Fruit fly (Drosophila melanogaster) whole organism, embryonic: Measurements from ENCODE around the gene pav.

ENCODE experiments used
- Adf1 ChIP-seq: fragments of 200-800 bp; sonication (Bioruptor generic); IDR thresholded peaks from 2 replicates; pipeline ENCODE4 v1.3.6; 2022; ENCODE audit warnings: missing biosample characterization, missing genetic modification characterization
- CG11504 ChIP-seq: fragments of 200-800 bp; sonication (Bioruptor generic); optimal IDR thresholded peaks from 3 replicates; lab custom pipeline; 2019; ENCODE audit warnings: missing biosample characterization, mild to moderate bottlenecking, missing genetic modification characterization, moderate library complexity
- CG11723 ChIP-seq: fragments of 200-800 bp; sonication (Bioruptor generic); optimal IDR thresholded peaks from 2 replicates; lab custom pipeline; 2017; ENCODE audit warnings: missing biosample characterization, mild to moderate bottlenecking, missing genetic modification characterization
- CG12942 ChIP-seq: fragments of 200-800 bp; sonication (Bioruptor generic); optimal IDR thresholded peaks from 3 replicates; lab custom pipeline; 2016; ENCODE audit warnings: missing biosample characterization, missing genetic modification characterization
- CG1602 ChIP-seq: fragments of 200-800 bp; sonication (Bioruptor generic); optimal IDR thresholded peaks from 3 replicates; lab custom pipeline; 2016; ENCODE audit warnings: missing biosample characterization, missing genetic modification characterization
- CG16813 ChIP-seq: fragments of 200-800 bp; sonication (Bioruptor generic); IDR thresholded peaks from 3 replicates; pipeline ENCODE4 v1.3.6; 2022; ENCODE audit warnings: missing biosample characterization, missing genetic modification characterization; ENCODE audit not compliant: partially characterized antibody
- CG17802 ChIP-seq: fragments of 200-800 bp; sonication (Bioruptor generic); optimal IDR thresholded peaks from 2 replicates; lab custom pipeline; 2018; ENCODE audit warnings: missing biosample characterization, mild to moderate bottlenecking, missing genetic modification characterization, moderate library complexity
- CG1792 ChIP-seq: fragments of 200-800 bp; sonication (Bioruptor generic); optimal IDR thresholded peaks from 2 replicates; lab custom pipeline; 2016; ENCODE audit warnings: missing biosample characterization, missing genetic modification characterization
- CG2116 ChIP-seq: fragments of 200-800 bp; sonication (Bioruptor generic); optimal IDR thresholded peaks from 3 replicates; lab custom pipeline; 2018; ENCODE audit warnings: missing biosample characterization, mild to moderate bottlenecking, missing genetic modification characterization
- CG33557 ChIP-seq: fragments of 200-800 bp; sonication (Bioruptor generic); optimal IDR thresholded peaks from 2 replicates; lab custom pipeline; 2019; ENCODE audit warnings: missing biosample characterization, mild to moderate bottlenecking, missing genetic modification characterization, moderate library complexity
- CG3407 ChIP-seq: fragments of 200-800 bp; sonication (Bioruptor generic); optimal IDR thresholded peaks from 2 replicates; lab custom pipeline; 2018; ENCODE audit warnings: missing biosample characterization, mild to moderate bottlenecking, missing genetic modification characterization
- CG6683 ChIP-seq: fragments of 200-800 bp; sonication (Bioruptor generic); optimal IDR thresholded peaks from 2 replicates; lab custom pipeline; 2017; ENCODE audit warnings: missing biosample characterization, mild to moderate bottlenecking, missing genetic modification characterization, missing genetic modification reagents
- CG6689 ChIP-seq: fragments of 200-800 bp; sonication (Bioruptor generic); IDR thresholded peaks from 2 replicates; pipeline ENCODE4 v1.3.6; 2022; ENCODE audit warnings: missing biosample characterization, missing genetic modification characterization
- CG6813 ChIP-seq: fragments of 200-800 bp; sonication (Bioruptor generic); optimal IDR thresholded peaks from 2 replicates; lab custom pipeline; 2017; ENCODE audit warnings: missing biosample characterization, missing genetic modification characterization, mild to moderate bottlenecking, moderate library complexity, missing genetic modification reagents
- CG7963 ChIP-seq: fragments of 200-800 bp; sonication (Bioruptor generic); IDR thresholded peaks from 3 replicates; pipeline ENCODE4 v1.3.6; 2022; ENCODE audit warnings: missing biosample characterization, missing genetic modification characterization; ENCODE audit not compliant: partially characterized antibody
- CG8290 ChIP-seq, 3 experiments: fragments of 200-800 bp; sonication (Bioruptor generic); optimal IDR thresholded peaks; 2 replicates each; lab custom pipeline; 2016 to 2019; ENCODE audit warnings: missing biosample characterization in 3 of 3, missing genetic modification characterization in 3 of 3, mild to moderate bottlenecking in 2 of 3, moderate library complexity in 1 of 3
- CG9932 ChIP-seq: fragments of 200-800 bp; sonication (Bioruptor generic); IDR thresholded peaks from 2 replicates; pipeline ENCODE4 v1.3.6; 2022; ENCODE audit warnings: missing biosample characterization, missing genetic modification characterization
- CoRest ChIP-seq: fragments of 200-800 bp; sonication (Bioruptor generic); optimal IDR thresholded peaks from 3 replicates; lab custom pipeline; 2018; ENCODE audit warnings: missing biosample characterization, mild to moderate bottlenecking, missing genetic modification characterization, moderate library complexity
- Fer2 ChIP-seq: fragments of 200-800 bp; sonication (Bioruptor generic); optimal IDR thresholded peaks from 2 replicates; lab custom pipeline; 2018; ENCODE audit warnings: missing biosample characterization, mild to moderate bottlenecking, missing genetic modification characterization, moderate library complexity
- GATAe ChIP-seq: fragments of 200-800 bp; sonication (Bioruptor generic); conservative IDR thresholded peaks from 2 replicates; pipeline ENCODE4 v1.3.6; 2022; ENCODE audit warnings: missing biosample characterization, missing genetic modification characterization
- H2.0 ChIP-seq: fragments of 200-800 bp; sonication (Bioruptor generic); IDR thresholded peaks from 2 replicates; pipeline ENCODE4 v1.3.6; 2022; ENCODE audit warnings: missing biosample characterization, missing genetic modification characterization
- MTF-1 ChIP-seq: fragments of 200-800 bp; sonication (Bioruptor generic); optimal IDR thresholded peaks from 2 replicates; lab custom pipeline; 2018; ENCODE audit warnings: missing biosample characterization, mild to moderate bottlenecking, missing genetic modification characterization, borderline replicate concordance
- Med ChIP-seq: fragments of 200-800 bp; sonication (Bioruptor generic); peaks from one replicate; lab custom pipeline; 2016; ENCODE audit warnings: missing biosample characterization, missing genetic modification characterization, mild to moderate bottlenecking, inconsistent platforms, moderate library complexity
- Mrtf ChIP-seq: fragments of 200-800 bp; sonication (Bioruptor generic); IDR thresholded peaks from 3 replicates; pipeline ENCODE4 v1.3.6; 2022; ENCODE audit warnings: missing biosample characterization, missing genetic modification characterization
- Nf-YC ChIP-seq: fragments of 200-800 bp; optimal IDR thresholded peaks from 3 replicates; lab custom pipeline; 2019; ENCODE audit warnings: missing biosample characterization, mild to moderate bottlenecking, missing genetic modification characterization, moderate library complexity
- NfI ChIP-seq: fragments of 200-800 bp; sonication (Bioruptor generic); optimal IDR thresholded peaks from 3 replicates; lab custom pipeline; 2018; ENCODE audit warnings: missing biosample characterization, mild to moderate bottlenecking, missing genetic modification characterization, moderate library complexity
- Sox100B ChIP-seq: fragments of 200-800 bp; sonication (Bioruptor generic); optimal IDR thresholded peaks from 3 replicates; lab custom pipeline; 2018; ENCODE audit warnings: missing biosample characterization, mild to moderate bottlenecking, missing genetic modification characterization
- bcd ChIP-seq: fragments of 200-800 bp; sonication (Bioruptor generic); optimal IDR thresholded peaks from 2 replicates; lab custom pipeline; 2017; ENCODE audit warnings: missing biosample characterization, mild to moderate bottlenecking, missing genetic modification characterization
- bigmax ChIP-seq: fragments of 200-800 bp; sonication (Bioruptor generic); optimal IDR thresholded peaks from 2 replicates; lab custom pipeline; 2018; ENCODE audit warnings: missing biosample characterization, mild to moderate bottlenecking, missing genetic modification characterization
- cad ChIP-seq: fragments of >200 bp; optimal IDR thresholded peaks from 2 replicates; lab custom pipeline; 2017; ENCODE audit warnings: missing biosample characterization, missing genetic modification characterization
- cas ChIP-seq: fragments of 200-800 bp; sonication (Bioruptor generic); IDR thresholded peaks from 2 replicates; pipeline ENCODE4 v1.3.6; 2022; ENCODE audit warnings: missing biosample characterization, missing genetic modification characterization
- caup ChIP-seq: fragments of 200-800 bp; sonication (Bioruptor generic); optimal IDR thresholded peaks from 3 replicates; lab custom pipeline; 2017; ENCODE audit warnings: missing biosample characterization, mild to moderate bottlenecking, missing genetic modification characterization, moderate library complexity; ENCODE audit not compliant: severe bottlenecking
- da ChIP-seq: fragments of 200-800 bp; sonication (Bioruptor generic); optimal IDR thresholded peaks from 2 replicates; lab custom pipeline; 2016; ENCODE audit warnings: missing biosample characterization, missing genetic modification characterization
- danr ChIP-seq: fragments of 200-800 bp; sonication (Bioruptor generic); IDR thresholded peaks from 2 replicates; pipeline ENCODE4 v1.3.6; 2022; ENCODE audit warnings: missing biosample characterization, missing genetic modification characterization
- fd102C ChIP-seq: fragments of 200-800 bp; sonication (Bioruptor generic); optimal IDR thresholded peaks from 2 replicates; lab custom pipeline; 2018; ENCODE audit warnings: missing biosample characterization, mild to moderate bottlenecking, missing genetic modification characterization, moderate library complexity
- grau ChIP-seq: fragments of 200-800 bp; optimal IDR thresholded peaks from 3 replicates; lab custom pipeline; 2019; ENCODE audit warnings: missing biosample characterization, mild to moderate bottlenecking, missing genetic modification characterization, moderate library complexity
- h ChIP-seq: fragments of >200 bp; optimal IDR thresholded peaks from 2 replicates; lab custom pipeline; 2017
- lola ChIP-seq, 3 experiments: fragments of >200 bp in 2 of 3; fragments of 200-800 bp in 1 of 3; sonication (Bioruptor generic) in 1 of 3; optimal IDR thresholded peaks; 2 replicates each; lab custom pipeline; 2017 to 2019; ENCODE audit warnings: missing biosample characterization in 3 of 3, missing genetic modification characterization in 3 of 3, mild to moderate bottlenecking in 1 of 3, moderate library complexity in 1 of 3
- mam ChIP-seq: fragments of 200-800 bp; sonication (Bioruptor generic); optimal IDR thresholded peaks from 3 replicates; lab custom pipeline; 2016; ENCODE audit warnings: missing biosample characterization, missing genetic modification characterization
- nau ChIP-seq: fragments of 200-800 bp; sonication (Bioruptor generic); optimal IDR thresholded peaks from 3 replicates; lab custom pipeline; 2017; ENCODE audit warnings: missing biosample characterization, mild to moderate bottlenecking, missing genetic modification characterization, missing genetic modification reagents
- nerfin-1 ChIP-seq: fragments of 200-800 bp; sonication (Bioruptor generic); optimal IDR thresholded peaks from 3 replicates; lab custom pipeline; 2019; ENCODE audit warnings: missing biosample characterization, mild to moderate bottlenecking, missing genetic modification characterization, moderate library complexity
- oc ChIP-seq: fragments of 200-800 bp; sonication (Bioruptor generic); optimal IDR thresholded peaks from 2 replicates; lab custom pipeline; 2018; ENCODE audit warnings: missing biosample characterization, mild to moderate bottlenecking, missing genetic modification characterization, moderate library complexity
- ro ChIP-seq: fragments of 200-800 bp; sonication (Bioruptor generic); IDR thresholded peaks from 2 replicates; pipeline ENCODE4 v1.3.6; 2022; ENCODE audit warnings: missing biosample characterization, missing genetic modification characterization
- schlank ChIP-seq: fragments of 200-800 bp; sonication (Bioruptor generic); optimal IDR thresholded peaks from 2 replicates; lab custom pipeline; 2018; ENCODE audit warnings: missing biosample characterization, mild to moderate bottlenecking, missing genetic modification characterization
- sd ChIP-seq: fragments of 200-800 bp; sonication (Bioruptor generic); optimal IDR thresholded peaks from 3 replicates; lab custom pipeline; 2018; ENCODE audit warnings: missing biosample characterization, mild to moderate bottlenecking, missing genetic modification characterization, moderate library complexity
- so ChIP-seq: fragments of 200-800 bp; sonication (Bioruptor generic); IDR thresholded peaks from 3 replicates; pipeline ENCODE4 v1.3.6; 2022; ENCODE audit warnings: missing biosample characterization, missing genetic modification characterization
- tgo ChIP-seq: fragments of 200-800 bp; sonication (Bioruptor generic); IDR thresholded peaks from 3 replicates; pipeline ENCODE4 v1.3.6; 2022; ENCODE audit warnings: missing biosample characterization, missing genetic modification characterization
- wek ChIP-seq: fragments of 200-800 bp; sonication (Bioruptor generic); optimal IDR thresholded peaks from 3 replicates; lab custom pipeline; 2018; ENCODE audit warnings: missing biosample characterization, mild to moderate bottlenecking, missing genetic modification characterization, moderate library complexity
- wor ChIP-seq: fragments of 200-800 bp; sonication (Bioruptor generic); IDR thresholded peaks from 2 replicates; pipeline ENCODE4 v1.3.6; 2022; ENCODE audit warnings: missing biosample characterization, missing genetic modification characterization

pav gene

DNA sequence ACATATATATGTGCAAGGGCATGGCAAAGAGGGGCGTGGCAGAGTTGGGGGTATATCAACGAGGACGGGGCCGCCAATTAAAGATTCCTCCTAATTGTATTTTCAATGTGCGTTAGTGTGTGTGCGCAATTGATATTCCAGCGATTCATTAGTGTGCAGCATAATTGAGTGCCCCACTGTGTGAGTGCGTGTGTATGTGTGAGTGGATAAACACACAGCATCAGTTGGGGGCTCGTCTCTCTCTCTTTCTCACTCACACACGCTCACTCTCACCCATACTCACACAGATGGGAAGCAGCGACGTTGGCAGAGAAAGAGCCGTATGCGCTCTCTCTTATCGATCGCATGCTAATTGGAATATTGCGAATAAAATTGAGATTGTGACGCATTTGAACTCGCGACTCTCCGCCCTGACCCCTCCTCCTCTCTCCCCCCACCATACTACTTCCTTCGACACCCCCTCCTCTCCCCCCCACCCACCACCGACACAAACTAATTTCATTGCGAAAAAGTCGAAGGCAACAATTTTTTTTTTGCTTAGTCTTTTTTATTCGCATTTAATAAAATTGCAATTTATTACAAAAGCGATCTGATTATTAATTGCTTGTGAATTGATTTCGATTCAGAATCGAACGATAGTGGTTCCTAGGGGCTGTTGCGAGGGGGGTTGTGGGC, 8.8 kb upstream of the pav start (continued):
- no peak for TF ChIP-seq CG1792 (GFP tag; lab: Kevin White, UChicago)
- no peak for TF ChIP-seq tgo
- no peak for TF ChIP-seq oc
- TF ChIP-seq Nf-YC (tag; lab: Kevin White, UChicago) = peak; percentile 45
- peak; percentile 58 for TF ChIP-seq Adf1
- TF ChIP-seq CoRest = no peak
- no peak for TF ChIP-seq schlank (tag; lab: Kevin White, UChicago)
- no peak for TF ChIP-seq h (lab: Kevin White, UChicago)
- no peak for TF ChIP-seq bigmax (GFP tag; lab: Kevin White, UChicago)
- no peak for TF ChIP-seq caup
- no peak for TF ChIP-seq H2.0
- TF ChIP-seq CG3407 (GFP tag; lab: Kevin White, UChicago) = no peak
- no peak for TF ChIP-seq fd102C (GFP tag; lab: Kevin White, UChicago)
- TF ChIP-seq nau (GFP tag; lab: Kevin White, UChicago) = no peak
- no peak for TF ChIP-seq da
- no peak for TF ChIP-seq cad
- no peak for TF ChIP-seq CG17802 (tag; lab: Kevin White, UChicago)
- TF ChIP-seq CG6813 (GFP tag; lab: Kevin White, UChicago) = no peak
- TF ChIP-seq MTF-1 (GFP tag; lab: Kevin White, UChicago) = no peak
- no peak for TF ChIP-seq CG11723 (GFP tag; lab: Kevin White, UChicago)
- no peak for TF ChIP-seq ro
- 0 out of 3 replicates have a peak, but pooled peaks have one; percentile 18 for TF ChIP-seq CG7963 (GFP tag; lab: Robert Waterston, UW)
- no peak for TF ChIP-seq nerfin-1 (tag; lab: Kevin White, UChicago)
- TF ChIP-seq grau (tag; lab: Kevin White, UChicago) = no peak
- peak; percentile 54 for TF ChIP-seq Med (GFP tag; lab: Kevin White, UChicago)
- TF ChIP-seq CG16813 (GFP tag; lab: Robert Waterston, UW) = no peak
- no peak for TF ChIP-seq wek (GFP tag; lab: Kevin White, UChicago)
- TF ChIP-seq lola (GFP tag; optimal IDR thresholded peaks at IDR 0.05; lab: Kevin White, UChicago) = no peak
- TF ChIP-seq sd (tag; lab: Kevin White, UChicago) = no peak
- no peak for TF ChIP-seq CG9932 (GFP tag; lab: Robert Waterston, UW)
- no peak for TF ChIP-seq CG8290 (GFP tag; optimal IDR thresholded peaks at IDR 0.05; lab: Kevin White, UChicago)
- TF ChIP-seq CG8290 (tag; optimal IDR thresholded peaks at IDR 0.05; lab: Kevin White, UChicago) = peak in 1 of 2 experiments; percentile 10
- no peak for TF ChIP-seq CG6689 (GFP tag; lab: Robert Waterston, UW)
- TF ChIP-seq bcd (GFP tag; lab: Kevin White, UChicago) = no peak
- no peak for TF ChIP-seq CG6683 (GFP tag; lab: Kevin White, UChicago)
- TF ChIP-seq danr = no peak
- TF ChIP-seq Fer2 (tag; lab: Kevin White, UChicago) = no peak
- no peak for TF ChIP-seq wor (GFP tag; lab: Robert Waterston, UW)
- TF ChIP-seq Sox100B (GFP tag; lab: Kevin White, UChicago) = no peak
- no peak for TF ChIP-seq CG12942
- TF ChIP-seq cas (GFP tag; lab: Robert Waterston, UW) = no peak
- no peak for TF ChIP-seq CG33557 (GFP tag; lab: Kevin White, UChicago)
- TF ChIP-seq mam (GFP tag; lab: Kevin White, UChicago) = no peak
- TF ChIP-seq CG2116 (GFP tag; lab: Kevin White, UChicago) = no peak
- TF ChIP-seq GATAe = no peak
- TF ChIP-seq NfI = no peak
- no peak for TF ChIP-seq so (GFP tag; lab: Robert Waterston, UW)
- no peak for TF ChIP-seq CG11504
- no peak for TF ChIP-seq Mrtf
- TF ChIP-seq CG1602 (GFP tag; lab: Kevin White, UChicago) = no peak
